ENCODE assay signal across 2 fruit fly cellular contexts in the genomic region with DNA sequence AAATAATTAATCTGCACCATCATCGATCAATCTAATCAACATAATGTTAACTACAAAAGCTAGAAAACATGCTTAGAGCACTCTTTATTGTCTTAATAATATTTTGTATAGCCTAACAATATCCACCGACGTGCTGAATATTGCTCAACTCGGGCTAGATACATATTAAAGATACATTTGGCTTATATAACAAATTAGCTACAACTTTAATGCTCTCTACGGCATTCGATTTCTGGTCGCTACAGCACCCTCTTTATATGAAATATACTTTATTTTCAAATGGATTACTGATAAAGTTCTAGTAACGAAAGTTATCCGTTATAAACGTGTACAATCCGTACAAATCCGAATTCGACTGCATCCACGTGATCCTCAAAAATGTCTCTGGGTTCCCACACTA.
TF ChIP-seq lines count a peak whose summit lies in the region.

No protein-coding gene starts in this region.

- TF ChIP-seq CTCF in whole organism, embryonic (GFP tag; optimal IDR thresholded peaks at IDR 0.05; lab: Kevin White, UChicago): no peak

TF ChIP-seq in whole organism, embryonic, 481 proteins besides CTCF, POLR2A, EP300 and RAD21:
- TF ChIP-seq eve (GFP tag; optimal IDR thresholded peaks at IDR 0.05; lab: Kevin White, UChicago) (no peak), CG7745 (tag; optimal IDR thresholded peaks at IDR 0.05; lab: Kevin White, UChicago) (no peak), CG11247 (GFP tag; IDR thresholded peaks at IDR 0.05; lab: Robert Waterston, UW) (no peak), HLH4C (GFP tag; IDR thresholded peaks at IDR 0.05; lab: Robert Waterston, UW; ENCODE audit: partially characterized antibody) (no peak), nmo (GFP tag; optimal IDR thresholded peaks at IDR 0.05; lab: Kevin White, UChicago) (no peak), CG10366 (GFP tag; IDR thresholded peaks at IDR 0.05; lab: Robert Waterston, UW) (no peak), Hmr (GFP tag; optimal IDR thresholded peaks at IDR 0.05; lab: Kevin White, UChicago) (no peak), sens (GFP tag; lab: Kevin White, UChicago) (peak; percentile 29), CG18011 (GFP tag; optimal IDR thresholded peaks at IDR 0.05; lab: Kevin White, UChicago) (peak; percentile 52), CG6272 (GFP tag; IDR thresholded peaks at IDR 0.05; lab: Robert Waterston, UW) (no peak), CG4854 (GFP tag; optimal IDR thresholded peaks at IDR 0.05; lab: Kevin White, UChicago) (no peak), Pdp1 (GFP tag; optimal IDR thresholded peaks at IDR 0.05; lab: Kevin White, UChicago) (peak in 1 of 2 experiments; percentile 66)

TF ChIP-seq in whole organism, prepupa, 60 proteins besides CTCF, POLR2A, EP300 and RAD21:
- TF ChIP-seq eg (GFP tag; IDR thresholded peaks at IDR 0.05; lab: Robert Waterston, UW) (no peak), Eip78C (GFP tag; lab: Kevin White, UChicago) (peak; percentile 36)
TF ChIP-seq in whole organism, prepupa: peak in this region for 1.
